Fruit fly (Drosophila melanogaster): ENCODE measurements around the gene pch2.

dm6 chr3R:8561522-8561921 lies at the start of gene pch2:
- TF ChIP-seq Hnf4 (GFP tag; optimal IDR thresholded peaks at IDR 0.05) (no peak), psq (GFP tag; optimal IDR thresholded peaks at IDR 0.05) (no peak), brk (GFP tag; optimal IDR thresholded peaks at IDR 0.05) (no peak), OdsH (GFP tag; optimal IDR thresholded peaks at IDR 0.05) (no peak)
